Worm (Caenorhabditis elegans) whole organism, dauer: ENCODE measurements around the gene K08F4.5.

Source experiments
- unc-62 ChIP-seq: sonication (generic microtip); optimal IDR thresholded peaks from 2 replicates; lab custom pipeline; 2017; ENCODE audit warnings: missing biosample characterization, missing genetic modification reagents, missing genetic modification characterization

K08F4.5 gene

DNA sequence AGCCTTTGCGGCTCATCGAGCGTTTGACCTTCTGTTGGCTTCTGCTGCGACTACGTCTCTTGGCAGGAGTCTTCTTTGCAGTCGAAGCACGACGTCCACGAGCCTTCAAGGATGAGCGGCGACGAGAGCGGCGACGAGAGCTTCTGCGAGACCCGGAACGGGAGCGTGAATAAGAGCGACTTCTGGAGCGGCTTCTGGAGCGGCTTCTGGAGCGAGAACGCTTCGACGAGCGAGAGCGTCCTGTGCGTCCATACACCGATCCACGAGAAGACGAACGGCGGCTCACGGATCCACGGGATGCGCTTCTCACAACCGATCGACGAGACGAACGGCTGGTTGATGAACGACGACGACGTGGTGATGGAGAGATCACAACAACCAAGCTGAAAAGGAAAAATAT lies 24.8 kb downstream of the K08F4.5 start:
- no peak for TF ChIP-seq unc-62 (GFP tag; lab: Kevin White, UChicago)

DNA sequence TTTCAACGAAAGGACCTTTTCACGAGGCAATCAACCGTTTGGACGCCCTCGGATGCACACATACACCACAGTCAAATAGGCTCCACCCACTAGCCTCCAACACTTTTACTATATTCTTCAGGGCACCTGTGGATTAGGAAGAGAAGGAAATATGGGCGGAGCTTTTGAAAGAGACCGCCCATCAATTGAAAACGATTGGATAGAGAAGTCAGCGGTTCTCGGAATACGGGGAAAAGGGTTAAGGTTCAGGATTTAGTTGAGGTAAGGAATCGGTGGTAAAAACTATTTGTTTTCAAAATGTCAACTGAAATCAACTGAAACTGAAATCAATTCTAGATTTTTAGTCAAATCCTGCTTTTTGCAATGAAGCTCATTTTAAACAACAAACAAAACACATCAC lies 25.3 kb downstream of the K08F4.5 start, which contains the start of gene egl-38:
egl-38 (minus strand) TSS at position 101 of the 400 bp plus-strand sequence.
- TF ChIP-seq unc-62 (GFP tag; lab: Kevin White, UChicago), result no peak

DNA sequence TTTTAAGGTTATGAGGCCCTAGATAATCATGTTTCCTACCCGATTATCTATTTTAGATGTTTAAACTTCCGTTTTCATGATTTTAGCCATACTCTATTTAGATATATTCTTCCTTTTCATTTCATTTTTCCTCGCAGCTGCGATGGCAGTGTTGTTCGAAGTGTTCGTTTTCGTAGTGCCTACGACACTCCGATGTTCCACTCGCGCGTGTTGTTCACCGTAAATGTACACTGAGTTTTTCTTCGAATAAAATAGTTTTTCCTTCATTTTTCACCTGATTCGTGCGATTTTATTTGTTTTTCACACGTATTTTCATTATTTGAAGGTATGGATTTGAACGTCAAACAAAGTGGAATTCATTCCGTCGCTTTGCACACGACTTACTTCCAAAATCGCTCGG lies 38.8 kb downstream of the K08F4.5 start, which contains the start of gene dis-3:
dis-3 (plus strand) TSS at position 322 of the 400 bp plus-strand sequence.
- no peak for TF ChIP-seq unc-62 (GFP tag; lab: Kevin White, UChicago)

DNA sequence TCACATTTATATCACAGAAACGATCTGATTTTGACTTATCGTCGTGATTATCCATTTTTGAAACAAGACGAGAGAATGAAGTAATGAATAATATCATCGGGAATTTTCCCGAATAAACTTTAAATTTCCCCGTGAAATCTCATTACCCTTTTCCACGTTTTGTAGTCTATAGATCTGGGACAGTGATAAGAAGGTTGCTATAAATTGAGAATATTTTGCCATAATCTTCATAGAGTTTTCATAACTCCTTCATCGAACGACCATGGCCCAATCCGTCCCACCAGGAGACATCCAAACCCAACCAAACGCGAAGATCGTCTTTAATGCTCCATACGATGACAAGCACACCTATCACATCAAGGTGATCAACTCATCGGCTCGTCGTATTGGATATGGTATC lies 40.5 kb downstream of the K08F4.5 start, which contains the start of the genes C04G2.5 and msp-36:
C04G2.5 (minus strand) TSS at position 101 of the 400 bp plus-strand sequence.
msp-36 (plus strand) TSS at position 263 of the 400 bp plus-strand sequence.
- no peak for TF ChIP-seq unc-62 (GFP tag; lab: Kevin White, UChicago)

DNA sequence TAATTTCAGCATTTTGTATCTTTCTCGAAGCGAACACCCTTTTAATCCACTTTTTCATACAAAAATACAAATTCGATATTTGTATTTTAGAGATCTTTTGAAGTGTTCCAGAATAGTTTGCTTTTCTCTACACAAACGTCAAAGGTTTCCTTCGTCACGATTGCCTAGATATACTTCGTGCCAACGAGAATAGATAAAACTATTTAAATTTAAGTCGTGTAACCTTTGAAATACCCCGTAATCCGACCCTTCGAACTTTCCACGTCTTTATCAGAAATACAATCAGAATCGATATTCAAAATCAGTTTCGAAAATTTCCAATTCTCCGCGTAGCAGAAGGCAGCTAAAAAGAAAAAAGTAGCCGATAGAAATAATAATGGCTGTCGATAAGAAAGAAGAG lies 45.4 kb downstream of the K08F4.5 start, which contains the start of gene ttbk-5:
ttbk-5 (plus strand) TSS at position 301 of the 400 bp plus-strand sequence.
- TF ChIP-seq unc-62 (GFP tag; lab: Kevin White, UChicago), result no peak

DNA sequence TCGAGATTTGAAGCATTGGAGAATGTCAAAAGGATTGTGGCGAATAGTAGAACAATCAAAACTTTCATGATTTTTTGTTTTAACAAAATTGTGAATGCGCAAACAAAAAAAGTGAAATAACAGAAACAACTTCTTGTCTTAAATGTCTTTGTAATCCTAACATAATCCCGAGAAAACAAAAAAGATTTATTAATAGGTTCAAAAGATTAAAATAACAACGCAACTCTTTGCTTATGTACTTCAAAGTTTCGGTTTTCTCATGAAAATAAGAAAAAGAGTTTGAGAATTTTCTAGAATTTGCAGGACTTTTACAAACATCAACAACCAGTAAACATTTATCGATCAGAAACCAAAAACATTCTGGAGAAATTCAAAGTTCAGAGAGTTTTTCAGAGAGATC lies 45.9 kb downstream of the K08F4.5 start, which contains the start of gene ttr-39:
ttr-39 (minus strand) TSS at position 101 of the 400 bp plus-strand sequence.
- TF ChIP-seq unc-62 (GFP tag; lab: Kevin White, UChicago), result no peak

DNA sequence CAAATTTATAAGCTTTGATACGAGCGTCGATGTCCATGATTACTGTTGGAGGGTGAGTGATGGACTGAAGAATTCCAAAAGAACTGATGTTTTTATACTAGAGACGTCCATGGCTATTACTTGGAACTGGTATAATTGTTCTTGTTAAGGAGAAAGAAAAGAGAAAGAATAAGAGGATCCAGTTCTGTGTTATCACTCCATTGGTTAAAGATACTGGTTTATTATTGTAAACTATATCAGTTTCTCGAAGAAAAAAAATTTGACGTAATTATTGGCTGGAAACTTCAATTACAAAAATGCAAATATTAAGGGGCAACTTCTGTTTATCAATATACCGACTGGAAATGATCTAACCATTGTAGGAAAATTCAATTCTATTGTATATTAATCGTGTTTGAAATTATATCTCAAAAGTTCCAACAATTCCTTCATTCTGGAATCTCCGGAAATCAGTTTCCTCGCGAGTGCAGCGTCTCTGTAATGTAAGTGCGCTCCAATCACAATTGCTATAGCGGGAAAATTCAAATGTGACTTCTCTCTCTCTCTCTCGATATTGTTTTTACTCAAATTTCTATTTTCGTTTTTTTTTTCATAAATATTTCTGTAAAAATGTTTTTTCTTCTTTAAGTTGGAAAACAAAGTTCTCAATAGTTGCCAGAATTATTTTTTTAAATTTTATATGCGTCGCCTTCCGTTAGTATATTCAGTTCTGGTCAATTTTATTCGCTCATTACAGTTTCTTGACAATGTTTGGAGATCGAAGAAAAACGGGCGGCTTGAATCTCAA lies 50.1 kb downstream of the K08F4.5 start, which contains the start of the genes col-2 and ndc-80:
col-2 (minus strand) TSS at position 51 of the 787 bp plus-strand sequence.
ndc-80 (plus strand) TSS at position 737 of the 787 bp plus-strand sequence.
- TF ChIP-seq unc-62 (GFP tag; lab: Kevin White, UChicago), result no peak
